Worm (Caenorhabditis elegans) whole organism, L1 larva: ENCODE measurements around the gene R08F11.4.

ENCODE experiments used
- C04F5.9 ChIP-seq: sonication (generic microtip); optimal IDR thresholded peaks from 2 replicates; lab custom pipeline; 2016; ENCODE audit warnings: missing genetic modification characterization, missing compliant biosample characterization
- F16B12.6 ChIP-seq: fragments of 150-350 bp; optimal IDR thresholded peaks from 2 replicates; lab custom pipeline; 2014; ENCODE audit warnings: missing biosample characterization, missing genetic modification characterization
- aha-1 ChIP-seq: fragments of 150-350 bp; optimal IDR thresholded peaks from 2 replicates; lab custom pipeline; 2014; ENCODE audit warnings: missing biosample characterization, missing genetic modification characterization
- ama-1 ChIP-seq: fragments of 150-350 bp; optimal IDR thresholded peaks from 2 replicates; lab custom pipeline; 2014
- ceh-8 ChIP-seq: fragments of 200-800 bp; sonication (Bioruptor generic); optimal IDR thresholded peaks from 2 replicates; lab custom pipeline; 2018; ENCODE audit warnings: mild to moderate bottlenecking, missing genetic modification characterization, moderate library complexity, missing compliant biosample characterization
- ceh-82 ChIP-seq, 3 experiments: fragments of 150-350 bp in 1 of 3; sonication (generic microtip) in 2 of 3; optimal IDR thresholded peaks; 2 replicates each; lab custom pipeline; 2014 to 2017; ENCODE audit warnings: missing biosample characterization in 3 of 3, missing genetic modification characterization in 3 of 3
- dpl-1 ChIP-seq, 3 experiments: fragments of 150-350 bp in 2 of 3; sonication (generic microtip) in 1 of 3; optimal IDR thresholded peaks; 2 replicates each; lab custom pipeline; 2014 to 2017; ENCODE audit warnings: missing biosample characterization in 3 of 3, missing genetic modification characterization in 3 of 3, missing genetic modification reagents in 3 of 3
- dsc-1 ChIP-seq: sonication (generic microtip); optimal IDR thresholded peaks from 2 replicates; lab custom pipeline; 2016; ENCODE audit warnings: mild to moderate bottlenecking, missing genetic modification characterization, missing compliant biosample characterization
- efl-1 ChIP-seq, 4 experiments: fragments of 150-350 bp; optimal IDR thresholded peaks in 3 of 4; peaks in 1 of 4; 1 replicate in 1 of 4; 2 replicates in 3 of 4; lab custom pipeline; 2014; ENCODE audit warnings: missing biosample characterization in 2 of 4, missing genetic modification characterization in 2 of 4, missing genetic modification reagents in 2 of 4
- elt-3 ChIP-seq, 6 experiments: fragments of 150-350 bp in 1 of 6; sonication (generic microtip); optimal IDR thresholded peaks; 2 replicates each; lab custom pipeline; 2017 to 2018; ENCODE audit warnings: missing biosample characterization in 6 of 6, missing genetic modification characterization in 6 of 6, inconsistent platforms in 1 of 6
- ets-5 ChIP-seq: fragments of 200-800 bp; sonication (Bioruptor generic); IDR thresholded peaks from 2 replicates; pipeline ENCODE4 v1.3.6; 2022; ENCODE audit warnings: missing genetic modification characterization, missing compliant biosample characterization
- fos-1 ChIP-seq: fragments of 150-350 bp; optimal IDR thresholded peaks from 2 replicates; lab custom pipeline; 2014; ENCODE audit warnings: missing biosample characterization, missing genetic modification characterization
- irx-1 ChIP-seq: sonication (generic microtip); optimal IDR thresholded peaks from 2 replicates; lab custom pipeline; 2016; ENCODE audit warnings: missing genetic modification characterization, missing compliant biosample characterization
- lin-13 ChIP-seq: fragments of 150-350 bp; optimal IDR thresholded peaks from 2 replicates; lab custom pipeline; 2014; ENCODE audit warnings: missing biosample characterization, missing genetic modification reagents, missing genetic modification characterization
- lin-14 ChIP-seq: fragments of 200-800 bp; sonication (Bioruptor generic); optimal IDR thresholded peaks from 2 replicates; lab custom pipeline; 2018; ENCODE audit warnings: mild to moderate bottlenecking, missing genetic modification characterization, moderate library complexity, missing compliant biosample characterization
- lin-15B ChIP-seq: fragments of 150-350 bp; sonication (generic microtip); optimal IDR thresholded peaks from 3 replicates; lab custom pipeline; 2014; ENCODE audit warnings: missing biosample characterization, missing genetic modification characterization
- lin-35 ChIP-seq, 2 experiments: fragments of 150-350 bp; optimal IDR thresholded peaks; 2 replicates each; lab custom pipeline; 2014; ENCODE audit warnings: missing biosample characterization in 2 of 2, missing genetic modification characterization in 2 of 2, missing genetic modification reagents in 2 of 2
- lin-39 ChIP-seq: fragments of 150-350 bp; optimal IDR thresholded peaks from 2 replicates; lab custom pipeline; 2014; ENCODE audit warnings: missing biosample characterization, missing genetic modification reagents, missing genetic modification characterization
- lsy-2 ChIP-seq, 2 experiments: fragments of 150-350 bp; optimal IDR thresholded peaks; 2 replicates each; lab custom pipeline; 2014; ENCODE audit warnings: missing biosample characterization in 2 of 2, missing genetic modification characterization in 2 of 2
- mdl-1 ChIP-seq, 2 experiments: fragments of 150-350 bp; optimal IDR thresholded peaks; 2 replicates each; lab custom pipeline; 2014 to 2017; ENCODE audit warnings: missing biosample characterization in 2 of 2, missing genetic modification characterization in 2 of 2, inconsistent platforms in 1 of 2
- mep-1 ChIP-seq: fragments of 150-350 bp; optimal IDR thresholded peaks from 2 replicates; lab custom pipeline; 2014; ENCODE audit warnings: missing biosample characterization, missing genetic modification characterization
- nhr-11 ChIP-seq: fragments of 150-350 bp; optimal IDR thresholded peaks from 2 replicates; lab custom pipeline; 2014; ENCODE audit warnings: missing biosample characterization, missing genetic modification characterization
- nhr-19 ChIP-seq: fragments of 200-800 bp; sonication (Bioruptor generic); conservative IDR thresholded peaks from 2 replicates; pipeline ENCODE4 v1.3.6; 2022; ENCODE audit warnings: missing genetic modification characterization, missing compliant biosample characterization
- nhr-20 ChIP-seq: sonication (generic microtip); optimal IDR thresholded peaks from 2 replicates; lab custom pipeline; 2016; ENCODE audit warnings: mild to moderate bottlenecking, missing genetic modification characterization, missing compliant biosample characterization
- nhr-237 ChIP-seq: fragments of 150-350 bp; optimal IDR thresholded peaks from 2 replicates; lab custom pipeline; 2014; ENCODE audit warnings: missing biosample characterization, missing genetic modification characterization
- nhr-28 ChIP-seq: fragments of 150-350 bp; optimal IDR thresholded peaks from 2 replicates; lab custom pipeline; 2014; ENCODE audit warnings: missing biosample characterization, missing genetic modification characterization
- nhr-47 ChIP-seq: sonication (generic microtip); optimal IDR thresholded peaks from 2 replicates; lab custom pipeline; 2016; ENCODE audit warnings: mild to moderate bottlenecking, missing genetic modification characterization, moderate library complexity, missing compliant biosample characterization
- nhr-85 ChIP-seq: sonication (generic microtip); peaks from one replicate; lab custom pipeline; 2016; ENCODE audit warnings: missing genetic modification characterization, inconsistent platforms, missing compliant biosample characterization
- skn-1 ChIP-seq: fragments of 150-350 bp; optimal IDR thresholded peaks from 2 replicates; lab custom pipeline; 2014; ENCODE audit warnings: missing biosample characterization, missing genetic modification characterization
- snu-23 ChIP-seq: sonication (generic microtip); optimal IDR thresholded peaks from 2 replicates; lab custom pipeline; 2016; ENCODE audit warnings: missing genetic modification characterization, missing compliant biosample characterization
- sptf-1 ChIP-seq: fragments of 150-350 bp; optimal IDR thresholded peaks from 2 replicates; lab custom pipeline; 2014; ENCODE audit warnings: missing biosample characterization, missing genetic modification characterization
- swsn-7 ChIP-seq: sonication (generic microtip); optimal IDR thresholded peaks from 2 replicates; lab custom pipeline; 2016; ENCODE audit warnings: missing genetic modification characterization, missing compliant biosample characterization
- tbx-2 ChIP-seq: sonication (generic microtip); optimal IDR thresholded peaks from 2 replicates; lab custom pipeline; 2016; ENCODE audit warnings: missing genetic modification characterization, missing compliant biosample characterization
- unc-130 ChIP-seq: fragments of 150-350 bp; optimal IDR thresholded peaks from 2 replicates; lab custom pipeline; 2017; ENCODE audit warnings: missing biosample characterization, missing genetic modification characterization, inconsistent platforms
- unc-30 ChIP-seq: sonication (generic microtip); optimal IDR thresholded peaks from 2 replicates; lab custom pipeline; 2017; ENCODE audit warnings: missing biosample characterization, missing genetic modification characterization
- unc-86 ChIP-seq: sonication (generic microtip); optimal IDR thresholded peaks from 2 replicates; lab custom pipeline; 2016; ENCODE audit warnings: missing genetic modification characterization, missing compliant biosample characterization
- xbp-1 ChIP-seq: sonication (generic microtip); optimal IDR thresholded peaks from 2 replicates; lab custom pipeline; 2016; ENCODE audit warnings: missing genetic modification characterization, missing compliant biosample characterization

R08F11.4 gene

ce11 chrV:3759419-3759915 is 45.9 kb downstream of the R08F11.4 start, which contains the start of gene chk-1 (continued):
- peak; percentile 60 for TF ChIP-seq tbx-2 (tag; lab: Kevin White, UChicago)
- TF ChIP-seq nhr-19 (GFP tag; lab: Robert Waterston, UW): peak; percentile 60
- peak; percentile 32 for TF ChIP-seq lin-13 (GFP tag; lab: Kevin White, UChicago)
- no peak for TF ChIP-seq aha-1
- TF ChIP-seq nhr-28: no peak
- TF ChIP-seq C04F5.9 (tag; lab: Kevin White, UChicago): no peak
- no peak for TF ChIP-seq unc-30 (tag; lab: Kevin White, UChicago)
- peak; percentile 72 for TF ChIP-seq lin-15B (tag; lab: Kevin White, UChicago)
- TF ChIP-seq mep-1 (tag; lab: Kevin White, UChicago): peak; percentile 87
- peak; percentile 21 for TF ChIP-seq irx-1
- TF ChIP-seq unc-130 (tag; lab: Kevin White, UChicago): peak; percentile 47
- TF ChIP-seq F16B12.6 (tag; lab: Kevin White, UChicago): peak; percentile 43
- TF ChIP-seq lin-39 (tag; lab: Kevin White, UChicago): peak; percentile 40
- peak; percentile 55 to 59 (median 57) for TF ChIP-seq ceh-82 (tag; optimal IDR thresholded peaks at IDR 0.05; lab: Kevin White, UChicago)
- peak; percentile 76 for TF ChIP-seq snu-23
- no peak for TF ChIP-seq fos-1 (tag; lab: Kevin White, UChicago)

ce11 chrV:3756887-3757286 is 48.4 kb downstream of the R08F11.4 start, which contains the start of gene gid-7:
Gene gid-7, minus strand, starts transcription at chrV:3757074.
- peak in 1 of 2 experiments; percentile 39 for TF ChIP-seq mdl-1 (tag; optimal IDR thresholded peaks at IDR 0.05; lab: Kevin White, UChicago)
- TF ChIP-seq tbx-2 (tag; lab: Kevin White, UChicago): peak; percentile 39
- no peak for TF ChIP-seq ets-5 (GFP tag; lab: Robert Waterston, UW)
- peak; percentile 40 for TF ChIP-seq nhr-47
- peak; percentile 36 to 45 for TF ChIP-seq lsy-2 (tag; optimal IDR thresholded peaks at IDR 0.05; lab: Kevin White, UChicago)
- peak; percentile 35 for TF ChIP-seq xbp-1 (tag; lab: Kevin White, UChicago)
- TF ChIP-seq dsc-1 (tag; lab: Kevin White, UChicago): peak; percentile 28
- TF ChIP-seq nhr-237 (tag; lab: Kevin White, UChicago): no peak
- TF ChIP-seq skn-1: peak; percentile 17
- no peak for TF ChIP-seq lin-14 (GFP tag; lab: Kevin White, UChicago)
- TF ChIP-seq unc-86 (tag; lab: Kevin White, UChicago): peak; percentile 33
- TF ChIP-seq sptf-1 (tag; lab: Kevin White, UChicago): no peak
- peak; percentile 56 to 61 for TF ChIP-seq lin-35 (GFP tag; optimal IDR thresholded peaks at IDR 0.05; lab: Kevin White, UChicago)
- peak; percentile 67 for TF ChIP-seq snu-23
- peak; percentile 8 for TF ChIP-seq irx-1
- TF ChIP-seq mep-1 (tag; lab: Kevin White, UChicago): peak; percentile 66
- TF ChIP-seq dpl-1 (GFP tag; optimal IDR thresholded peaks at IDR 0.05; lab: Kevin White, UChicago): peak; percentile 28 to 61 (median 60)
- no peak for TF ChIP-seq ama-1 (lab: Kevin White, UChicago)
- no peak for TF ChIP-seq elt-3 (tag; optimal IDR thresholded peaks at IDR 0.05; lab: Kevin White, UChicago)
- TF ChIP-seq nhr-20 (tag; lab: Kevin White, UChicago): peak; percentile 59
- peak; percentile 66 for TF ChIP-seq nhr-85 (tag; lab: Kevin White, UChicago)
- peak; percentile 75 to 79 for TF ChIP-seq efl-1 (optimal IDR thresholded peaks at IDR 0.05; lab: Kevin White, UChicago)
- peak; percentile 67 to 96 for TF ChIP-seq efl-1 (GFP tag; optimal IDR thresholded peaks at IDR 0.05 in 1 of 2; lab: Kevin White, UChicago)
- TF ChIP-seq ceh-8 (GFP tag; lab: Kevin White, UChicago): no peak
- peak; percentile 54 for TF ChIP-seq swsn-7 (tag; lab: Kevin White, UChicago)
- TF ChIP-seq nhr-11: peak; percentile 4
